Worm (Caenorhabditis elegans) whole organism, L3 larva: ENCODE data around the gene Y38H8A.1.

ENCODE experiments used
- R02D3.7 ChIP-seq: fragments of 150-350 bp; optimal IDR thresholded peaks from 2 replicates; lab custom pipeline; 2014; ENCODE audit warnings: missing biosample characterization, missing genetic modification characterization
- aly-2 ChIP-seq: fragments of 150-350 bp; optimal IDR thresholded peaks from 2 replicates; lab custom pipeline; 2014; ENCODE audit warnings: missing biosample characterization, missing genetic modification characterization
- ama-1 ChIP-seq: fragments of 150-350 bp; optimal IDR thresholded peaks from 2 replicates; lab custom pipeline; 2018
- ceh-82 ChIP-seq: fragments of 150-350 bp; optimal IDR thresholded peaks from 2 replicates; lab custom pipeline; 2014; ENCODE audit warnings: missing biosample characterization, missing genetic modification characterization
- egl-27 ChIP-seq: sonication (generic microtip); optimal IDR thresholded peaks from 4 replicates; lab custom pipeline; 2017; ENCODE audit warnings: missing biosample characterization, missing genetic modification reagents, missing genetic modification characterization
- egl-5 ChIP-seq: fragments of 150-350 bp; optimal IDR thresholded peaks from 2 replicates; lab custom pipeline; 2017; ENCODE audit warnings: missing biosample characterization, missing genetic modification reagents, missing genetic modification characterization, inconsistent platforms
- elt-3 ChIP-seq, 3 experiments: fragments of 150-350 bp in 1 of 3; sonication (generic microtip) in 2 of 3; optimal IDR thresholded peaks; 2 replicates in 2 of 3; 4 replicates in 1 of 3; lab custom pipeline; 2014 to 2017; ENCODE audit warnings: missing biosample characterization in 3 of 3, missing genetic modification characterization in 3 of 3
- lin-15B ChIP-seq: fragments of 150-350 bp; optimal IDR thresholded peaks from 2 replicates; lab custom pipeline; 2014; ENCODE audit warnings: missing biosample characterization, missing genetic modification characterization
- nhr-12 ChIP-seq: fragments of 150-350 bp; optimal IDR thresholded peaks from 2 replicates; lab custom pipeline; 2014; ENCODE audit warnings: missing biosample characterization, missing genetic modification characterization
- nhr-237 ChIP-seq: fragments of 150-350 bp; optimal IDR thresholded peaks from 2 replicates; lab custom pipeline; 2014; ENCODE audit warnings: missing biosample characterization, missing genetic modification characterization
- snpc-4 ChIP-seq: fragments of 150-350 bp; optimal IDR thresholded peaks from 2 replicates; lab custom pipeline; 2014; ENCODE audit warnings: missing biosample characterization, missing genetic modification characterization

- TF ChIP-seq egl-27 (tag; lab: Kevin White, UChicago) (no peak), aly-2 (tag; lab: Kevin White, UChicago) (no peak), elt-3 (tag; optimal IDR thresholded peaks at IDR 0.05; lab: Kevin White, UChicago) (no peak), nhr-12 (tag; lab: Kevin White, UChicago) (no peak), ama-1 (no peak), R02D3.7 (tag; lab: Kevin White, UChicago) (no peak), snpc-4 (tag; lab: Kevin White, UChicago) (no peak), lin-15B (tag; lab: Kevin White, UChicago) (no peak), egl-5 (tag; lab: Kevin White, UChicago) (no peak), nhr-237 (tag; lab: Kevin White, UChicago) (no peak), ceh-82 (no peak)
Measured at ce11 chrIV:13487596-13487995, 5.0 kb downstream of the Y38H8A.1 start.
